Fruit fly (Drosophila melanogaster): Measurements from ENCODE around the gene CG46312.

DNA sequence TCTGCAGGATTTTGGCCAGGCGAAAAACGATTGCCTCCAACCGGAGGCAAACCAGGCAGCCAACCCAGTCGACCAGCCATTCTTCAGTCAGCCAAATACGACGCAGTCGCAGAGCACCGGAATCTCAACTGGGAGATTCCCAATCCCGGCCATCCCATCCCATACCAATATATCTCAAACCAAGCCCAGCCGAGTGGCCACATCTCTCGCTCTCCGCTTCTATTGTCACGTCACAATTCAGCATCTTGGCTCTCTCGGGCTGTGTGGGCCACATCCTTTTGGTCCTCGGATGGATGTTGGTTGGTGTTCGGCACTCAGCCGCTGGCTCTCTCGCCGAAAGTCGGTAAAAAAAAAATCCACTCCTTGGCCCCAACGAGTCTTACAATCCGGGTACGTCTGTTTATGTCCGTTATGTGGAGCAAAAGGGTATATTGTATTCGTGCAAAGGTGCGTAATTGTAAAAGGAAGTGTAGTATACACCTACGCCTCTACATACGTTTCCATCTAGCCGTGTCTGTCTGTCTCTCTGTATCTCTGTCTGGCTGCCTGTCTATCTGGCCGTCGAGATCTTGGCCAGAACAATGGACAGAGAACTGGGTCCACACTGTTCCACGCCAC lies 18.5 kb downstream of the CG46312 start, which contains the start of gene mmd:
- TF ChIP-seq Dll (optimal IDR thresholded peaks at IDR 0.05), result no peak
- TF ChIP-seq pan (optimal IDR thresholded peaks at IDR 0.05), result no peak
- no peak for TF ChIP-seq CG8478 (optimal IDR thresholded peaks at IDR 0.05)
- no peak for TF ChIP-seq psq (optimal IDR thresholded peaks at IDR 0.05)
- no peak for TF ChIP-seq EcR (GFP tag; optimal IDR thresholded peaks at IDR 0.05)
